Worm (Caenorhabditis elegans): ENCODE data around the gene ZK792.12.

ZK792.12 gene

DNA sequence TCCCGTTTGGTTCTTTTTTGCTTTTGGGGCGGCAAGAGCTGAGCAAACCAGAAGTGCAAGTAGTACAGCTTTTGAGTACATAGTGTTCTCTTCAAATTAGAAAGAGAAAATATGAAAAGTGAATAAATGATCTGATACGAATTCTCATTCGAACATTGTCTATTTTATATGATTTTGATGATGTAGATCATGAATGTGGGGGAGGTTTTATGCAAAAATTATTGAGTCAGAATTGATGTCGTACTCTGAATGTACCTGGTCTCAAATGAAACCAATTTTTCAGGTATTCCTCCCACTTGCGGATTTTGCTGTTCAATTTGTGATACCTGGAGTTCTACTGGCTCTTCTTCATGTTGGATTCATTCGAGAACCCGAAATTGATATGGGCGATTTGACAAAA, 46.6 kb downstream of the ZK792.12 start, which contains the start of gene K01A6.4:
K01A6.4 (minus strand) TSS at position 101 of the 400 bp plus-strand sequence.
- TF ChIP-seq ztf-23 (GFP tag; IDR thresholded peaks at IDR 0.05) (no peak), cog-1 (tag; optimal IDR thresholded peaks at IDR 0.05) (no peak), flt-1 (GFP tag; IDR thresholded peaks at IDR 0.05) (no peak), T22C8.4 (GFP tag; IDR thresholded peaks at IDR 0.05) (no peak), tab-1 (GFP tag; IDR thresholded peaks at IDR 0.05) (no peak), klf-2 (GFP tag; conservative IDR thresholded peaks at IDR 0.05) (no peak), med-1 (GFP tag; optimal IDR thresholded peaks at IDR 0.05; ENCODE audit: insufficient read depth) (no peak)

DNA sequence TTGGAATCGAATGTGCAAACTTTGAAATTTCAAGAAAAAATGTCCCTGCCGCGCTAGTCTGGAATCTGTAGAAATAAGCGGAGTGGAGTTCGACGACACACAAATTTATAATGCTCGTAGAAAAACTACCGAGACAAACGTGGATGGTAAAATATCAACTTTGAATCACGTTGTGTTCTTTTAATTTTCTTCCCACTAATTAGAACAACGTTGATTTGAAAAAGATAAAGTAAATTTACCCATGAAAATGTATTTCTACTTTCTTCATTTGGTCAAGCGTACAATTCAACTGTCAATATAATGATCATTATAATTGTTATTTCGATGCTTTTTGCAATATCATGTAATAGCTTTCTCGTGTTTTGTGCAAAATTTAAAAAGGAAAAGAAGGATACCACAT, 48.8 kb downstream of the ZK792.12 start, which contains the start of gene K01A6.5:
K01A6.5 (plus strand) TSS at position 301 of the 400 bp plus-strand sequence.
- TF ChIP-seq med-1 (GFP tag; optimal IDR thresholded peaks at IDR 0.05; ENCODE audit: insufficient read depth), result no peak
- no peak for TF ChIP-seq tab-1 (GFP tag; IDR thresholded peaks at IDR 0.05)
- TF ChIP-seq flt-1 (GFP tag; IDR thresholded peaks at IDR 0.05), result no peak
- TF ChIP-seq cog-1 (tag; optimal IDR thresholded peaks at IDR 0.05), result no peak
- no peak for TF ChIP-seq ztf-23 (GFP tag; IDR thresholded peaks at IDR 0.05)
- TF ChIP-seq klf-2 (GFP tag; conservative IDR thresholded peaks at IDR 0.05), result no peak
